Worm (Caenorhabditis elegans): ENCODE measurements around the gene parg-2.
A peak's percentile ranks its signal among the peaks of the same experiment; 100 is the strongest.

The parg-2 gene

ce11 chrIV:8691486-8691885, 23.4 kb downstream of the parg-2 start, which contains the start of the genes hst-1 and ints-6:
Gene hst-1 (minus strand): TSS chrIV:8691513.
Gene ints-6 (plus strand): TSS chrIV:8691745.
- TF ChIP-seq T20F7.1 (GFP tag; optimal IDR thresholded peaks at IDR 0.05) (peak; percentile 59), dpl-1 (GFP tag; optimal IDR thresholded peaks at IDR 0.05) (peak; percentile 58), lsy-2 (tag; optimal IDR thresholded peaks at IDR 0.05) (peak in 1 of 2 experiments; percentile 28), aha-1 (tag) (no peak), php-3 (GFP tag; IDR thresholded peaks at IDR 0.05) (no peak), daf-8 (GFP tag; IDR thresholded peaks at IDR 0.05) (no peak), R02D3.7 (tag; optimal IDR thresholded peaks at IDR 0.05) (no peak)

- TF ChIP-seq F10B5.3 (tag; optimal IDR thresholded peaks at IDR 0.05) (peak; percentile 72), attf-4 (tag; optimal IDR thresholded peaks at IDR 0.05) (no peak), F26F4.8 (GFP tag; conservative IDR thresholded peaks at IDR 0.05) (no peak), nhr-25 (tag; optimal IDR thresholded peaks at IDR 0.05; ENCODE audit: borderline replicate concordance, insufficient read depth) (peak; percentile 53), fkh-10 (GFP tag; optimal IDR thresholded peaks at IDR 0.05) (peak; percentile 55), ceh-28 (tag; optimal IDR thresholded peaks at IDR 0.05) (no peak), lin-1 (GFP tag; IDR thresholded peaks at IDR 0.05) (no peak), nhr-48 (tag; optimal IDR thresholded peaks at IDR 0.05) (peak; percentile 54), lin-15B (tag; optimal IDR thresholded peaks at IDR 0.05) (peak; percentile 52), nhr-42 (GFP tag; IDR thresholded peaks at IDR 0.05) (peak; percentile 62; the same call in 1 of the 2 replicates), Y48G9A.11 (GFP tag; IDR thresholded peaks at IDR 0.05) (0 out of 2 replicates have a peak, but pooled peaks have one; percentile 26), pha-4 (GFP tag; IDR thresholded peaks at IDR 0.05) (0 out of 2 replicates have a peak, but pooled peaks have one; percentile 10), pha-4 (tag; optimal IDR thresholded peaks at IDR 0.05) (peak; percentile 57), ceh-20 (GFP tag; IDR thresholded peaks at IDR 0.05) (no peak), dve-1 (tag; optimal IDR thresholded peaks at IDR 0.05; ENCODE audit: insufficient read depth) (peak; percentile 81), duxl-1 (tag; optimal IDR thresholded peaks at IDR 0.05; ENCODE audit: poor library complexity) (peak; percentile 80), mdl-1 (tag; optimal IDR thresholded peaks at IDR 0.05) (peak in 1 of 2 experiments; percentile 92), set-16 (GFP tag; IDR thresholded peaks at IDR 0.05) (no peak), nhr-28 (tag; optimal IDR thresholded peaks at IDR 0.05) (peak; percentile 42), zip-2 (tag; optimal IDR thresholded peaks at IDR 0.05) (peak; percentile 47), pqm-1 (tag; optimal IDR thresholded peaks at IDR 0.05) (peak; percentile 6), zfp-3 (GFP tag; conservative IDR thresholded peaks at IDR 0.05) (0 out of 2 replicates have a peak, but pooled peaks have one; percentile 60), rbr-2 (tag; optimal IDR thresholded peaks at IDR 0.05) (peak; percentile 64), daf-16 (GFP tag; optimal IDR thresholded peaks at IDR 0.05) (peak in 1 of 2 experiments; percentile 48), daf-16 (tag; optimal IDR thresholded peaks at IDR 0.05) (peak; percentile 65), jun-1 (tag; optimal IDR thresholded peaks at IDR 0.05) (peak; percentile 3), hlh-30 (tag; optimal IDR thresholded peaks at IDR 0.05; ENCODE audit: insufficient read depth) (peak; percentile 85), vab-7 (GFP tag; IDR thresholded peaks at IDR 0.05) (no peak), lsy-2 (tag; optimal IDR thresholded peaks at IDR 0.05) (peak in 1 of 2 experiments; percentile 94), F37D6.2 (tag; optimal IDR thresholded peaks at IDR 0.05) (peak; percentile 49), aha-1 (tag) (peak; percentile 75), nhr-77 (tag; optimal IDR thresholded peaks at IDR 0.05) (peak; percentile 45), madf-5 (GFP tag; IDR thresholded peaks at IDR 0.05) (no peak), hif-1 (tag; optimal IDR thresholded peaks at IDR 0.05) (peak in 1 of 2 experiments; percentile 9), lin-13 (GFP tag; optimal IDR thresholded peaks at IDR 0.05) (peak; percentile 67), Y75B8A.6 (GFP tag; IDR thresholded peaks at IDR 0.05) (no peak), zfp-2 (tag; optimal IDR thresholded peaks at IDR 0.05) (peak; percentile 3), dpl-1 (GFP tag; optimal IDR thresholded peaks at IDR 0.05) (peak; percentile 96), ama-1 (optimal IDR thresholded peaks at IDR 0.05) (peak; percentile 29), nhr-11 (tag; optimal IDR thresholded peaks at IDR 0.05) (peak; percentile 37), mxl-2 (GFP tag; conservative IDR thresholded peaks at IDR 0.05) (no peak), T20F7.1 (GFP tag; optimal IDR thresholded peaks at IDR 0.05) (peak; percentile 83), cey-2 (tag; optimal IDR thresholded peaks at IDR 0.05; ENCODE audit: borderline replicate concordance, insufficient read depth) (no peak), daf-8 (GFP tag; IDR thresholded peaks at IDR 0.05) (no peak), ces-1 (GFP tag; optimal IDR thresholded peaks at IDR 0.05) (no peak)
Observed at ce11 chrIV:8687605-8688191, 27.2 kb downstream of the parg-2 start, which contains the start of gene snrp-3. Gene snrp-3 (minus strand): TSS chrIV:8687810.

Measured in whole organism, L4 larva.